Fruit fly (Drosophila melanogaster): ENCODE measurements around the gene galla-2.
A peak's percentile ranks its signal among the peaks of the same experiment; 100 is the strongest.

The galla-2 gene

dm6 chr3L:10889692-10890089 is 7.0 kb downstream of the galla-2 start, which contains the start of gene Cpr67Fa1:
Cpr67Fa1 (plus strand) TSS chr3L:10889990.
- TF ChIP-seq CG17801 (GFP tag; optimal IDR thresholded peaks at IDR 0.05; ENCODE audit: partially characterized antibody): no peak

dm6 chr3L:10891414-10891813 is 8.7 kb downstream of the galla-2 start, which contains the start of gene Cpr67Fa2:
Cpr67Fa2 (plus strand) TSS chr3L:10891714.
- no peak for TF ChIP-seq CG17801 (GFP tag; optimal IDR thresholded peaks at IDR 0.05; ENCODE audit: partially characterized antibody)

- no peak for TF ChIP-seq CG17801 (GFP tag; optimal IDR thresholded peaks at IDR 0.05; ENCODE audit: partially characterized antibody)
These were observed 10.6 kb downstream of the galla-2 start for dm6 chr3L:10893156-10893784.

- TF ChIP-seq CG17801 (GFP tag; optimal IDR thresholded peaks at IDR 0.05; ENCODE audit: partially characterized antibody): no peak
These were observed 11.5 kb downstream of the galla-2 start, which contains the start of gene Cpr67Fb for dm6 chr3L:10894159-10894558. Cpr67Fb (plus strand) TSS chr3L:10894173.

- TF ChIP-seq CG17801 (GFP tag; optimal IDR thresholded peaks at IDR 0.05; ENCODE audit: partially characterized antibody): no peak
These were observed 14.2 kb downstream of the galla-2 start for dm6 chr3L:10896923-10897322.

dm6 chr3L:10897534-10898255 is 15.0 kb downstream of the galla-2 start:
- TF ChIP-seq CG17801 (GFP tag; optimal IDR thresholded peaks at IDR 0.05; ENCODE audit: partially characterized antibody): no peak

dm6 chr3L:10898256-10898735 is 15.6 kb downstream of the galla-2 start:
- TF ChIP-seq CG17801 (GFP tag; optimal IDR thresholded peaks at IDR 0.05; ENCODE audit: partially characterized antibody): peak; percentile 84

dm6 chr3L:10899087-10899511 is 16.4 kb downstream of the galla-2 start, which contains the start of gene Aps:
Aps (minus strand) TSS chr3L:10899123.
- no peak for TF ChIP-seq CG17801 (GFP tag; optimal IDR thresholded peaks at IDR 0.05; ENCODE audit: partially characterized antibody)

dm6 chr3L:10903449-10903848 is 20.8 kb downstream of the galla-2 start:
- TF ChIP-seq CG17801 (GFP tag; optimal IDR thresholded peaks at IDR 0.05; ENCODE audit: partially characterized antibody): no peak

dm6 chr3L:10904770-10905169 is 22.1 kb downstream of the galla-2 start:
- no peak for TF ChIP-seq CG17801 (GFP tag; optimal IDR thresholded peaks at IDR 0.05; ENCODE audit: partially characterized antibody)

dm6 chr3L:10909612-10910011 is 26.9 kb downstream of the galla-2 start:
- no peak for TF ChIP-seq CG17801 (GFP tag; optimal IDR thresholded peaks at IDR 0.05; ENCODE audit: partially characterized antibody)

dm6 chr3L:10913214-10913613 is 30.5 kb downstream of the galla-2 start:
- no peak for TF ChIP-seq CG17801 (GFP tag; optimal IDR thresholded peaks at IDR 0.05; ENCODE audit: partially characterized antibody)

- no peak for TF ChIP-seq CG17801 (GFP tag; optimal IDR thresholded peaks at IDR 0.05; ENCODE audit: partially characterized antibody)
These were observed 34.6 kb downstream of the galla-2 start for dm6 chr3L:10917263-10917662.

dm6 chr3L:10918454-10918853 is 35.8 kb downstream of the galla-2 start:
- no peak for TF ChIP-seq CG17801 (GFP tag; optimal IDR thresholded peaks at IDR 0.05; ENCODE audit: partially characterized antibody)

- TF ChIP-seq CG17801 (GFP tag; optimal IDR thresholded peaks at IDR 0.05; ENCODE audit: partially characterized antibody): no peak
These were observed 40.3 kb downstream of the galla-2 start for dm6 chr3L:10922973-10923372.

- TF ChIP-seq CG17801 (GFP tag; optimal IDR thresholded peaks at IDR 0.05; ENCODE audit: partially characterized antibody): no peak
These were observed 42.0 kb downstream of the galla-2 start for dm6 chr3L:10924683-10925082.
